Fruit fly (Drosophila melanogaster) S2 (cell line): ENCODE data around the gene aay.

Experiments used
- CG8478 ChIP-seq: fragments of >200 bp; optimal IDR thresholded peaks from 2 replicates; lab custom pipeline; 2018
- CTCF ChIP-seq, 2 experiments: fragments of >200 bp; optimal IDR thresholded peaks; 2 replicates each; lab custom pipeline; 2018

Gene aay

DNA sequence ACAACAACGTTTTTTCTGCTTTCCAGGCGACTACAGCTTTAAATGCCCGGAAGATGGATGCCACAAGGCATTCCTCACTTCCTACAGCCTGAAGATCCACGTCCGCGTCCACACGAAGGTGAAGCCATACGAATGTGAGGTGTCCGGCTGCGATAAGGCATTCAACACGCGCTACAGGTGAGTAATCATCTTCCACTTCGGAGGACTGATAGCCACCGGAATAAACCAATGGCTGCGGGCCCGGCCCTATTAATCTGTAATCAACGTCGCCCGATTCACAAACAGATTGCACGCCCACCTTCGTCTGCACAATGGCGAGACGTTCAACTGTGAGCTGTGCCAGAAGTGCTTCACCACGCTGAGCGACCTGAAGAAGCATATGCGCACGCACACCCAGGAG lies 12.8 kb downstream of the aay start:
- TF ChIP-seq CTCF (optimal IDR thresholded peaks at IDR 0.05; lab: Kevin White, UChicago) (no peak), CG8478 (lab: Kevin White, UChicago) (no peak)

DNA sequence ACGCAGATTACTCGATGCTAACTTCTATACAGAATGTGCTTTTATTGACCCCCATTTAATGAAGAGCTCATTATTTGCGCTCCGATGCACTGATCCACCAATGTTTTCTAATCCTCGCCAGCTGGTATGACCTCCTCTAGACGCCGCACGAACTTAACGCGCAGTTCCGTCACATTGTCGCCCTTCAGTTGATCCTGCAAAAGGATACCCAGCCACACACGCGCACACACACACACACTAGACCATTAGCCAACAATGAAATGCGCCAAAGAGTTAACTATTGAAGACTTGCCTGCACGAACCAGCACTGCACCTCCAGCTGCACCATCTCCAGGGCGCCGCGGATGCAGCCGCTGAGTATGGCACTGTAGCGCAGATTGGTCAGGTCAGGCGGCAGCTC lies 15.8 kb downstream of the aay start:
- TF ChIP-seq CG8478 (lab: Kevin White, UChicago) (no peak), CTCF (optimal IDR thresholded peaks at IDR 0.05; lab: Kevin White, UChicago) (no peak)

DNA sequence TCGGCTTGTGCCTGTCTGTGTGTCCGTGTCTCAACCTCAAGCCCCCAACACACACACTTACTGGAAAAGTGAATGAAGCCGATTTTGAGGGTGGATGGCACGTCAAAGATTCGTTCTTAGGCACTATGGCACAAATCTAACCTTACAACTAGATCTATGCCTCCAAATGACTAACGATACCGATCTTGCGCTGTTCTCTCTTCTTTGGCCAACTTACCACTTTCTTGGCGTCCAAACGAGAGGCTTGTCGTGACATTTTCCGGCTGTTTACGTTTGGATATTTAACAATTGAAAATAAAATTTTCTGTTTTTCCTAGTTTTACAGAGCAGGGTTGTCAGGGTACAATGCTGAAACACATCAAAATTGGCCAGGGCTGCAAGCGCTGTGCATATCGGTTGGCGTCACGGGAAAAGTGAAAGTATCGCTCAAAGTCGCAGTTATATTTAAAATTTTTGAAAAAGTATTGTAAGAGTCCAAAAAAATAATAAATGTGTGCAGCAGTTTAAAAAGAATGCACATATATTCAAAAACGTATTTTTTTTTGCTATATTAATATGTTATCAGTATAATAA lies 18.9 kb downstream of the aay start, which contains the start of the genes Bet3 and Nf-YA:
Gene Bet3 (minus strand): TSS at position 361 of the 573 bp plus-strand sequence.
Gene Nf-YA (minus strand): TSS at position 361 of the 573 bp plus-strand sequence.
- TF ChIP-seq CTCF (optimal IDR thresholded peaks at IDR 0.05; lab: Kevin White, UChicago) (peak in 1 of 2 experiments; percentile 34), CG8478 (lab: Kevin White, UChicago) (no peak)

DNA sequence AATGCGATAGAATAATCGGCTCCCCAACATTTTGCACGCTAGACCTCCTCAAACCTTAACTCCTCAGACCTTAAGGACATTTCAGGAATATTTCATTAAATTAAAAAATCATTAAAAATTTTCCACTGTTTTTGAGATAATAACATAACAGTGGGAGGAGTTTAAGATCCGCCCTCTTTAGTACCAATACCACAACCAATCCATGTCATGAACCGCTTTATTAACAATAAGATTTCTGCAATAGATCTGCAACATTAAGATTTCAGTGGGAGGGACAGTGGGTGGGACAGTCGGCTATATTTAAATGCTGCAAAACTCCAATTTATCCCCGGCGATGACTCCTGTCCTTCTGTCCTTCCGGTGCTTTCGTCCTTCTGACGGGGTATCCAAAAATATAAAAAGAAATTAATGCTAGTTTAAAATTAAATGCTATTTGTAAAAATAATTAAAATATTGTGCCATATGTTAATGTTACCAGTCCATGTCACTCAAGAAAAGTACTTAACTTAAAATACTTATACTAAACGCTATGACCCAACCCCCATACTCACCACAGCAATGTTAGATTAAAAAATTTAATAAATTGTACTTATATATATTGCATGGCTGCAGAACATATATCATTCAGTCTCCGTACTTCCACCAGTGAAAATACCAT lies 19.7 kb downstream of the aay start, which contains the start of gene Srg3:
Gene Srg3 (plus strand): TSS at position 608 of the 658 bp plus-strand sequence.
- TF ChIP-seq CTCF (optimal IDR thresholded peaks at IDR 0.05; lab: Kevin White, UChicago) (peak in 1 of 2 experiments; percentile 16), CG8478 (lab: Kevin White, UChicago) (no peak)

DNA sequence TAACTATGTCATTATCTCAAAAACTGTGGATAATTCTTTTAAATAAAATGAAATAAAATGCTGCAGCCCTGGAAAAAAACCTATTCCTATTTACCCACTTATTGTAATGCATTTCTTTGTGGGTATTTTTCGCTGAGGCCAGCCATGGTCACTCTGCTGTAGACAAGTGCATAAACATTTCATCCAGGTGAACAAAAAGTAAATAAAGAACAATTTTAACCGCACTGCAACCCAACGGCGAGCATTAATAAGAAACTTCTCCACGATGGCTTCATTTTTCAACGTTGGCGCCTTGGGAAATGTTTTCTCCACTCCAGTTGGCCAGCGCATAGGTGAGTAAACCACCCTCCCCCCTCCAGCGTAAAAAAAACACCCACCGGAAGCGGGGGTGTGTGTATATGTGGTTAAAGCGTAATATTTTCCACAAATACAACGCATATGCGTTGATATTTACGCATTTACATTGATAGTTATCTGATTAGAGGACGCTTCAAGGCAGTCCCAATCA lies 23.7 kb downstream of the aay start, which contains the start of gene CG3529:
Gene CG3529 (plus strand): TSS at position 134 of the 508 bp plus-strand sequence.
- TF ChIP-seq CTCF (optimal IDR thresholded peaks at IDR 0.05; lab: Kevin White, UChicago) (no peak), CG8478 (lab: Kevin White, UChicago) (no peak)

DNA sequence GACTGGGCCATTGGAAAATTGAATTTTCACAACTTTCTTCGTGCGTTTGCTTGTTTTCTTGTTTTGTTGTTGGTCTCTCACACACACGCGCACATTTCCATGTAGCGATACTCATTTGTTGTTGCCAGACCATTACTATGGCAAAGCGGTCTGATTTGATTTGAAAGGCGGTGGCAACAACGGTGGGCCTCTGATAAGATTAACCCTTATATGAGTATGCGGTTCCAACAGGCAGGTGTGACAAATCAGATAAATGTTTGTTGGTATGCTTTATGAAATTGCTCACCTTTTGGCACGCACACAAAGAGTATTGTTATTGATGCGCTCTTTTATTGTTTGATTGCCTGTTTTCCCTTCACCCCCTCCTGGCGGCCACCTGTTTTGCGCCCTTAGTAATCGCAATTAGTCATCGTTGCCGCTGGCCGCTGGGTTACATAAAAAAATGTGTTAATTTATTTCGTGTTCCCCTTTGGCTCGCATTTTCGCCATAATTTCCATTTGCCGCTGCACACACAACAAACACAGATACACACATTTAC lies 24.3 kb downstream of the aay start:
- TF ChIP-seq CG8478 (lab: Kevin White, UChicago) (no peak), CTCF (optimal IDR thresholded peaks at IDR 0.05; lab: Kevin White, UChicago) (no peak)

DNA sequence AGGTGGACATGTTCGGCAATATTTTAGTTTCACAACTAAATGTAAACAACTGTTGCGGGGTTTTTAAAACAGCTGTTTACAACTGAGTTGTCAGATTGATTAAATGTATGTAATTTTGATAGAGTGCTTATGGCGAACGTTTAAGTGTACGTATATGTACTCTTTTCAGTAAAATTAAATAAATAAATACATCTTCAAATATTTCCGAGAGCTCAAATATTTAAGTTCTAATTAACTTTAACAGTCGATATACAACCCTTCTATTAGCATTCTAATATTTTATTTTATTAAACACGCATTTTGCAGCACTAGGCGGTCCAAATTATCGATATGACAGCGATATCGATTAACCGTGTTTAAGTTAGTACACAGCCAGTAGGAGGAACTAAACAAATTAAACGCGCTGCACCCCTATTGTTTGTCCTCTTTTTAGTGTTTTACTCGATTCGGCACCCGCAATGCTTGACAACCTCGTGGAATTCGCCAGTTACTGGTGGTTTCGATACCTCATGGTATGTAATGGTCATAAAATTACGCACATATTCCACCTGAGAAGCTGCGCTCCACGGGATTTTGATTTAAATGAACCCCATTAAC lies 28.6 kb downstream of the aay start, which contains the start of the genes CG3448 and ghi:
Gene CG3448 (minus strand): TSS at position 51 of the 597 bp plus-strand sequence.
Gene ghi (plus strand): TSS at position 355 of the 597 bp plus-strand sequence.
- no peak for TF ChIP-seq CG8478 (lab: Kevin White, UChicago)
- TF ChIP-seq CTCF (optimal IDR thresholded peaks at IDR 0.05; lab: Kevin White, UChicago), result no peak

DNA sequence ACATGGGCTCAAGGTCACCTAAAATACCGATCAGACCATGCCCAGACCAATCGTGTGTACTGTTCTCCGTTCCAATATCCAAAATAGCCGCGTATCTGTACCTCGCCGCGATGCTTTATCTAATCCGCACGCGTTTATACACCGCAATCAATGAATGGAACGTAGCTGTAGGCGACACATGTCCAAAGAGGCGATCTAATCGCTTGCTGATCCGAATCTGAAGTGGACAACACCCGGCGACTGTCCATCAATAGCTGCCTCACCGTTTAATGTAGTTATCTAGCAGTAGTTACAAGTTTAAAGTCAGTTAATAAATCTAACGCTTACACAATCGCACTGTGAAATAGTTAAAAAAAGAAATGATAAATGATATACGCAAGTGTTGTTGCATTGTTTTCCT lies 29.4 kb downstream of the aay start:
- TF ChIP-seq CTCF (optimal IDR thresholded peaks at IDR 0.05; lab: Kevin White, UChicago), result no peak
- no peak for TF ChIP-seq CG8478 (lab: Kevin White, UChicago)

DNA sequence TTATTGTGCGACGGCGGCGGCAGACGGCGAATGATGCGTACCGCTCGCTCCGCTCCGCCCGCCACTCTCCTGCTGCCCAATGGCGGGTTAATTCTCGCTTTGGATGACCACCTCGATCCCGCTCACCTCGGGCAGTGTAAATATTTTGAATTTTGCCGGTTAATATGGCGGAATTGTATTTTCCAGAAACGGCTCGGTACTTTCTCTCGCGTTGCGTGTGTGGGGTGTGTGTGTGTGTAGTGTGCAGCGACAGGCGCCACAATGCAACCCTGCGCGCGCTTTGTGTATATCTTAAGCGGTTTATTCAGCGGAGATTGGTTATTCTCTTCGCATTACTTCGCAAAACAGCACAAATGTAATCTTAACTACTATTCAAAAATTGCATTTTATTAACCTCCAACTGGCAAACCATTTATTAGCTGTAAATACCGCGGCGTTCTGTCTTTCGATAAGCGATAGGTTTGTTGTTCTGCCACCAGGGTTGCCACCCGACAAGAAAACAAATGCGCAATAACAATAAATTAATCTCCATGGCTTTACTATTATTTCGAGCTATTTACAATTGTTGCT lies 32.9 kb downstream of the aay start, which contains the start of the genes phol and CG3552:
Gene phol (minus strand): TSS at position 463 of the 570 bp plus-strand sequence.
Gene CG3552 (plus strand): TSS at position 500 of the 570 bp plus-strand sequence.
- TF ChIP-seq CG8478 (lab: Kevin White, UChicago), result no peak
- TF ChIP-seq CTCF (optimal IDR thresholded peaks at IDR 0.05; lab: Kevin White, UChicago), result peak in 1 of 2 experiments; percentile 23

DNA sequence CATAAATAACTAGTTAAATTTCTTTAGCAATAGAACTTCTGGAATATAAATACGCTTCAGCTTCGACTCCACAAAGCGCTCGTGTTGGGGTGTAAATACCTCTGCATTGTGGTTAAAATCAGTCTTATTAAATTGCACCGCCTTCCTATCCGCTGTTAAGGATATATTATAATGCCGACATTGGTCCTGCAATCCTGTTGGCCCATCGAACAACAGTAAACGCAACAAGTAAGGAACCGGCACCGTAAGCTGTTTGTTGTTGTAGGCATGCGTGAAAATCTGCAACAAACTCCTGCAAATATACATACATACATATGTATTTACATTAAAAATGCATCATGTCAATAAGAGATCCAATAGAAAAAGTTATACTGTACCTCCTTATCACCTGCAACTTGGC lies 33.3 kb downstream of the aay start:
- TF ChIP-seq CTCF (optimal IDR thresholded peaks at IDR 0.05; lab: Kevin White, UChicago) (no peak), CG8478 (lab: Kevin White, UChicago) (no peak)

DNA sequence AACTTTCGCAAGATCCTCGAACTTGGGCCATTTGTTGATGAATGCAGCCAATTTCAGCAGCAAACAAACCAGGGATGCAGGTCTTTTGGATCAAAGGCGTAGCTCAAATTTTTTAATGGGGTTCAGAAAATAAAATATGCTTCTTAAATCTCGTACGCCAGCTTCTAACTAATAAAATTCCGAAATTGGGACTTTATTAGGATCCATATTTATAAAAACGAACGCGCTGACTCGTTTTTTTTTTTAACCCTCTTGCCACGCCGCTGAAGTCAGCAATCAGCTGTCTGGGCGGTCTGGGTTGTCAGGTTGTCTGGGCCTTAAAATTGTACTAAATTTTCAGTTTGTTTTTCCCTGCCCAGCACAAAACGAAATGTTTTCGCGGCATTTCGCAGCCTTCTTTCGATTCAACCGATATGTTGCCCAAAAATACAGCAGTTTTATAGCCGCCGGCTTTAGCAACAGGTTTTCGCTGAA lies 34.6 kb downstream of the aay start, which contains the start of gene CG3437:
Gene CG3437 (minus strand): TSS at position 51 of the 474 bp plus-strand sequence.
- TF ChIP-seq CTCF (optimal IDR thresholded peaks at IDR 0.05; lab: Kevin White, UChicago), result no peak
- TF ChIP-seq CG8478 (lab: Kevin White, UChicago), result no peak

DNA sequence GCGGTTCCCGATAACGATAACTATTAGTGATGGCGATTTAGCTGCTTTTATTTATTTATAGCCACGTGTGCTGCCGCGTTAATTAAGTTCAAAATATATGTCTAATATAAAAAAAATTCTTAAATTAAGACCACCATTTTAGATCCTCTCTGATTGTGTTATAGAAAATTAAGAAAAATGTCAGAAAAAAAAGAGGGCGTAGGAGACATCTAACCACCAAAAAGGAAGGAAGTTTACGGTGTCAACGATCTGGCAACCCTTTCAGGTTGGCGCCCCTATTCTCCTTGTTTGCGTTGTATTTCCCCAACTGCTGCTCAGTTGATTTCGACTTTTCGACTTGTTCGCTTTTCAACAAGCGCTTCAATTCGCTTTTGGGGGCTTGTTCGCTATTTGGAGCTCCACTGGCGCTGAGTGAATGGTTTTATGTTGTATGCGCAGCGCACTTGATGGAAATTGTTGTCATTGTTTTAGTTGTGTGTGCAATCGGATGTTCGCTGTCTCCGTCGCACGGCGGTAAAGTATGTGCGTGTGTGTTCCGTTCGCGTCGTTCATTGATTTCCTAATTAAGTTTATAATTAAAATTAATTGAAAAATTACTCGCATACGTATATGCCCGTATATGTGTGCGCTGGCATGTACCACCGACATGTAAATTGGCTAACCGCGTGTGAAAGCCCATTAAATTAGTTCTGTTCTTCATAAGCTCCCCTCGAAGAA lies 37.9 kb downstream of the aay start, which contains the start of the genes CG3434 and CG44838:
Gene CG3434 (minus strand): TSS at position 25 of the 717 bp plus-strand sequence.
Gene CG44838 (plus strand): TSS at position 276 of the 717 bp plus-strand sequence.
- TF ChIP-seq CTCF (optimal IDR thresholded peaks at IDR 0.05; lab: Kevin White, UChicago) (peak in 1 of 2 experiments; percentile 20), CG8478 (lab: Kevin White, UChicago) (no peak)
